Fruit fly (Drosophila melanogaster) whole organism, embryonic: ENCODE measurements around the gene CG42579.
A peak's percentile ranks its signal among the peaks of the same experiment; 100 is the strongest.
"Not testable (repeated sequence)": the region's sequence is repeated elsewhere in the genome, so short reads cannot be mapped to it uniquely, and the experiment has no call there.

Experiments used
- Aef1 ChIP-seq: fragments of 200-800 bp; sonication (Bioruptor generic); IDR thresholded peaks from 3 replicates; pipeline ENCODE4 v1.3.6; 2022; ENCODE audit warnings: missing biosample characterization, missing genetic modification characterization
- Antp ChIP-seq: fragments of 200-800 bp; sonication (Bioruptor generic); optimal IDR thresholded peaks from 3 replicates; lab custom pipeline; 2016; ENCODE audit warnings: missing biosample characterization, missing genetic modification characterization
- BEAF-32 ChIP-seq: fragments of 200-800 bp; sonication (Bioruptor generic); optimal IDR thresholded peaks from 3 replicates; lab custom pipeline; 2017; ENCODE audit warnings: missing biosample characterization, missing genetic modification characterization, mild to moderate bottlenecking, moderate library complexity, missing genetic modification reagents
- CG10543 ChIP-seq: fragments of 200-800 bp; sonication (Bioruptor generic); optimal IDR thresholded peaks from 3 replicates; lab custom pipeline; 2017; ENCODE audit warnings: missing biosample characterization, mild to moderate bottlenecking, missing genetic modification characterization, moderate library complexity
- CG11723 ChIP-seq: fragments of 200-800 bp; sonication (Bioruptor generic); optimal IDR thresholded peaks from 2 replicates; lab custom pipeline; 2017; ENCODE audit warnings: missing biosample characterization, mild to moderate bottlenecking, missing genetic modification characterization
- CG12942 ChIP-seq: fragments of 200-800 bp; sonication (Bioruptor generic); optimal IDR thresholded peaks from 3 replicates; lab custom pipeline; 2016; ENCODE audit warnings: missing biosample characterization, missing genetic modification characterization
- CG15269 ChIP-seq: fragments of 200-800 bp; sonication (Bioruptor generic); optimal IDR thresholded peaks from 2 replicates; lab custom pipeline; 2018; ENCODE audit warnings: missing biosample characterization, mild to moderate bottlenecking, missing genetic modification characterization, moderate library complexity
- CG17361 ChIP-seq: fragments of 200-800 bp; sonication (Bioruptor generic); IDR thresholded peaks from 3 replicates; pipeline ENCODE4 v1.3.6; 2022; ENCODE audit warnings: missing biosample characterization, missing genetic modification characterization
- CG2875 ChIP-seq: fragments of 200-800 bp; sonication (Bioruptor generic); optimal IDR thresholded peaks from 2 replicates; lab custom pipeline; 2017; ENCODE audit warnings: missing biosample characterization, mild to moderate bottlenecking, missing genetic modification characterization, missing genetic modification reagents
- CG2889 ChIP-seq: fragments of 200-800 bp; sonication (Bioruptor generic); IDR thresholded peaks from 3 replicates; pipeline ENCODE4 v1.3.6; 2022; ENCODE audit warnings: missing biosample characterization, missing genetic modification characterization
- CG31224 ChIP-seq: fragments of 200-800 bp; sonication (Bioruptor generic); IDR thresholded peaks from 2 replicates; pipeline ENCODE4 v1.3.6; 2022; ENCODE audit warnings: missing biosample characterization, missing genetic modification characterization
- CG3407 ChIP-seq: fragments of 200-800 bp; sonication (Bioruptor generic); optimal IDR thresholded peaks from 2 replicates; lab custom pipeline; 2018; ENCODE audit warnings: missing biosample characterization, mild to moderate bottlenecking, missing genetic modification characterization
- CG4730 ChIP-seq: fragments of 200-800 bp; sonication (Bioruptor generic); IDR thresholded peaks from 2 replicates; pipeline ENCODE4 v1.3.6; 2022; ENCODE audit warnings: missing biosample characterization, missing genetic modification characterization
- CG5953 ChIP-seq: fragments of 200-800 bp; sonication (Bioruptor generic); IDR thresholded peaks from 2 replicates; pipeline ENCODE4 v1.3.6; 2022; ENCODE audit warnings: missing biosample characterization, missing genetic modification characterization
- CG7271 ChIP-seq: fragments of 200-800 bp; sonication (Bioruptor generic); optimal IDR thresholded peaks from 2 replicates; lab custom pipeline; 2018; ENCODE audit warnings: missing biosample characterization, mild to moderate bottlenecking, missing genetic modification characterization, moderate library complexity
- CG7372 ChIP-seq: fragments of 200-800 bp; sonication (Bioruptor generic); IDR thresholded peaks from 2 replicates; pipeline ENCODE4 v1.3.6; 2022; ENCODE audit warnings: missing biosample characterization, missing genetic modification characterization
- CG8281 ChIP-seq: fragments of 200-800 bp; sonication (Bioruptor generic); optimal IDR thresholded peaks from 2 replicates; lab custom pipeline; 2018; ENCODE audit warnings: missing biosample characterization, mild to moderate bottlenecking, missing genetic modification characterization, moderate library complexity
- CG9609 ChIP-seq: fragments of 200-800 bp; sonication (Bioruptor generic); optimal IDR thresholded peaks from 3 replicates; lab custom pipeline; 2016; ENCODE audit warnings: missing biosample characterization, missing genetic modification characterization
- CrebB ChIP-seq: fragments of 200-800 bp; sonication (Bioruptor generic); optimal IDR thresholded peaks from 3 replicates; lab custom pipeline; 2018; ENCODE audit warnings: missing biosample characterization, mild to moderate bottlenecking, missing genetic modification characterization
- E2f2 ChIP-seq: fragments of 200-800 bp; sonication (Bioruptor generic); IDR thresholded peaks from 2 replicates; pipeline ENCODE4 v1.3.6; 2022; ENCODE audit warnings: missing biosample characterization, missing genetic modification characterization
- HLH54F ChIP-seq: fragments of 200-800 bp; sonication (Bioruptor generic); optimal IDR thresholded peaks from 3 replicates; lab custom pipeline; 2016; ENCODE audit warnings: missing biosample characterization, missing genetic modification characterization
- Hmr ChIP-seq: fragments of 200-800 bp; sonication (Bioruptor generic); optimal IDR thresholded peaks from 3 replicates; lab custom pipeline; 2017; ENCODE audit warnings: mild to moderate bottlenecking, missing biosample characterization, missing genetic modification reagents, missing genetic modification characterization
- Mrtf ChIP-seq: fragments of 200-800 bp; sonication (Bioruptor generic); IDR thresholded peaks from 3 replicates; pipeline ENCODE4 v1.3.6; 2022; ENCODE audit warnings: missing biosample characterization, missing genetic modification characterization
- Optix ChIP-seq: fragments of 200-800 bp; sonication (Bioruptor generic); IDR thresholded peaks from 3 replicates; pipeline ENCODE4 v1.3.6; 2022; ENCODE audit warnings: missing biosample characterization, missing genetic modification characterization
- Rx ChIP-seq: fragments of 200-800 bp; sonication (Bioruptor generic); IDR thresholded peaks from 2 replicates; pipeline ENCODE4 v1.3.6; 2022; ENCODE audit warnings: missing biosample characterization, missing genetic modification characterization
- Sox102F ChIP-seq: fragments of 200-800 bp; sonication (Bioruptor generic); optimal IDR thresholded peaks from 2 replicates; lab custom pipeline; 2018; ENCODE audit warnings: missing biosample characterization, mild to moderate bottlenecking, missing genetic modification characterization, moderate library complexity
- Stat92E ChIP-seq, 3 experiments: fragments of >200 bp in 2 of 3; fragments of 200-800 bp in 1 of 3; sonication (Bioruptor generic) in 1 of 3; optimal IDR thresholded peaks; 2 replicates each; lab custom pipeline; 2017 to 2019; ENCODE audit warnings: missing biosample characterization in 3 of 3, missing genetic modification characterization in 3 of 3, mild to moderate bottlenecking in 1 of 3, moderate library complexity in 1 of 3
- br ChIP-seq: fragments of >200 bp; optimal IDR thresholded peaks from 2 replicates; lab custom pipeline; 2017
- fd3F ChIP-seq: fragments of 200-800 bp; sonication (Bioruptor generic); optimal IDR thresholded peaks from 2 replicates; lab custom pipeline; 2018; ENCODE audit warnings: missing biosample characterization, mild to moderate bottlenecking, missing genetic modification characterization, moderate library complexity
- fru ChIP-seq: fragments of >200 bp; optimal IDR thresholded peaks from 2 replicates; lab custom pipeline; 2017
- gem ChIP-seq: fragments of 200-800 bp; sonication (Bioruptor generic); optimal IDR thresholded peaks from 2 replicates; lab custom pipeline; 2019; ENCODE audit warnings: missing biosample characterization, mild to moderate bottlenecking, missing genetic modification characterization, moderate library complexity
- grau ChIP-seq: fragments of 200-800 bp; optimal IDR thresholded peaks from 3 replicates; lab custom pipeline; 2019; ENCODE audit warnings: missing biosample characterization, mild to moderate bottlenecking, missing genetic modification characterization, moderate library complexity
- ind ChIP-seq: fragments of 200-800 bp; sonication (Bioruptor generic); optimal IDR thresholded peaks from 3 replicates; lab custom pipeline; 2016; ENCODE audit warnings: missing biosample characterization, missing genetic modification characterization
- inv ChIP-seq: fragments of 200-800 bp; sonication (Bioruptor generic); IDR thresholded peaks from 2 replicates; pipeline ENCODE4 v1.3.6; 2022; ENCODE audit warnings: missing biosample characterization, missing genetic modification characterization; ENCODE audit not compliant: partially characterized antibody
- kah ChIP-seq: fragments of 200-800 bp; sonication (Bioruptor generic); optimal IDR thresholded peaks from 2 replicates; lab custom pipeline; 2018; ENCODE audit warnings: missing biosample characterization, mild to moderate bottlenecking, missing genetic modification characterization
- kay ChIP-seq: fragments of 200-800 bp; sonication (Bioruptor generic); optimal IDR thresholded peaks from 2 replicates; lab custom pipeline; 2016; ENCODE audit warnings: missing biosample characterization, missing genetic modification characterization
- lola ChIP-seq, 3 experiments: fragments of >200 bp in 2 of 3; fragments of 200-800 bp in 1 of 3; sonication (Bioruptor generic) in 1 of 3; optimal IDR thresholded peaks; 2 replicates each; lab custom pipeline; 2017 to 2019; ENCODE audit warnings: missing biosample characterization in 3 of 3, missing genetic modification characterization in 3 of 3, mild to moderate bottlenecking in 1 of 3, moderate library complexity in 1 of 3
- mirr ChIP-seq: fragments of 200-800 bp; sonication (Bioruptor generic); optimal IDR thresholded peaks from 3 replicates; lab custom pipeline; 2018; ENCODE audit warnings: missing biosample characterization, mild to moderate bottlenecking, missing genetic modification characterization
- nau ChIP-seq: fragments of 200-800 bp; sonication (Bioruptor generic); optimal IDR thresholded peaks from 3 replicates; lab custom pipeline; 2017; ENCODE audit warnings: missing biosample characterization, mild to moderate bottlenecking, missing genetic modification characterization, missing genetic modification reagents
- psq ChIP-seq: fragments of 200-800 bp; sonication (Bioruptor generic); optimal IDR thresholded peaks from 2 replicates; lab custom pipeline; 2017; ENCODE audit warnings: missing biosample characterization, missing genetic modification characterization
- pum ChIP-seq: fragments of 200-800 bp; sonication (Bioruptor generic); optimal IDR thresholded peaks from 2 replicates; lab custom pipeline; 2016; ENCODE audit warnings: missing biosample characterization, missing genetic modification characterization
- ro ChIP-seq: fragments of 200-800 bp; sonication (Bioruptor generic); IDR thresholded peaks from 2 replicates; pipeline ENCODE4 v1.3.6; 2022; ENCODE audit warnings: missing biosample characterization, missing genetic modification characterization
- sima ChIP-seq: fragments of 200-800 bp; sonication (Bioruptor generic); optimal IDR thresholded peaks from 2 replicates; lab custom pipeline; 2016; ENCODE audit warnings: missing biosample characterization, missing genetic modification characterization
- tll ChIP-seq, 2 experiments: fragments of 200-800 bp in 1 of 2; fragments of >200 bp in 1 of 2; sonication (Bioruptor generic) in 1 of 2; optimal IDR thresholded peaks; 2 replicates each; lab custom pipeline; 2017 to 2019; ENCODE audit warnings: missing biosample characterization in 2 of 2, missing genetic modification characterization in 2 of 2, mild to moderate bottlenecking in 1 of 2, moderate library complexity in 1 of 2
- twi ChIP-seq: fragments of 200-800 bp; optimal IDR thresholded peaks from 2 replicates; lab custom pipeline; 2019; ENCODE audit warnings: missing biosample characterization, mild to moderate bottlenecking, missing genetic modification characterization, moderate library complexity
- z ChIP-seq: fragments of 200-800 bp; sonication (Bioruptor generic); IDR thresholded peaks from 3 replicates; pipeline ENCODE4 v1.3.6; 2022; ENCODE audit warnings: missing biosample characterization, missing genetic modification characterization
- zen ChIP-seq: fragments of 200-800 bp; sonication (Bioruptor generic); optimal IDR thresholded peaks from 3 replicates; lab custom pipeline; 2018; ENCODE audit warnings: missing biosample characterization, mild to moderate bottlenecking, missing genetic modification characterization, moderate library complexity

CG42579 gene

DNA sequence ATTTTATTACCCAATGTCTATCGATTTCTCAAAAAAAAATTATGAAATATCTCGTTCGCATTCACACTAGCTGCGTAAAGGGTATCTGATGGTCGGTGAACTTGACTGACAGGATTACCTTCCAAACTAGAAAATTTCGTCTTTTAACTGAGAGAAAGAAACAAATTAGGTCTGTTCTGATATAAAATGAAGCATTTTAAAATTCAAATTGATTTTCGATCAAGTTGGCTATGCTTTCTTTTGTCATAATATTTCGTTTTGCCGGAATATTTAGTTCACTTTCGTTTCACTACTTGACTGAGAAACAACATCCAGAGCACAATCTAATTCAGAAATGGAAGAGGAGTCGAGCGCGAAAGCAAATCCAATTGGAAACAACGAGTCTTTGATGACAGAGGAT, at the start of gene CG42579:
Gene CG42579, plus strand, starts transcription at position 301 of the 400 bp plus-strand sequence.
- not testable (repeated sequence) for TF ChIP-seq nau (GFP tag; lab: Kevin White, UChicago); grau (tag; lab: Kevin White, UChicago); zen

DNA sequence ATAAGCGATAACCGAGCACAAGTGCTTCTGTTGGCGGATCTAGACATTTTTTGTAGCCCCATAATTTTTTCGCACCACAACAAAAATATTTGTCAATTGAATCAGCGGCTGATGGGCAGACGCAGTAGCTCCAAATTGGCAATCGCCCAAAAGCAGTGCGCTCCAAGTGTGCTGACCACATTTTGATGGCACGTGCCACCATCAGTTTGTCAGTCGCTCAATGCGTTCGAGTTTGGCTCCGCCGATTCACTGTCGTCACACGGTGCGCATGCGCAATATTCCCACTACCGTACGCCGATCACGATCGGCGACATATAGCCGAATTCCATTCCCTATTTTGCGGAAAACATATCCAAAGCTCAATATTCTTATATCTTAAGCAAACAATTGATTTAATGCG, 48.8 kb upstream of the CG42579 start:
- TF ChIP-seq inv (GFP tag; lab: Robert Waterston, UW) (no peak), CG8281 (tag; lab: Kevin White, UChicago) (peak; percentile 96), CG7372 (GFP tag; lab: Robert Waterston, UW) (peak; percentile 38; the same call in 1 of the 2 replicates)

DNA sequence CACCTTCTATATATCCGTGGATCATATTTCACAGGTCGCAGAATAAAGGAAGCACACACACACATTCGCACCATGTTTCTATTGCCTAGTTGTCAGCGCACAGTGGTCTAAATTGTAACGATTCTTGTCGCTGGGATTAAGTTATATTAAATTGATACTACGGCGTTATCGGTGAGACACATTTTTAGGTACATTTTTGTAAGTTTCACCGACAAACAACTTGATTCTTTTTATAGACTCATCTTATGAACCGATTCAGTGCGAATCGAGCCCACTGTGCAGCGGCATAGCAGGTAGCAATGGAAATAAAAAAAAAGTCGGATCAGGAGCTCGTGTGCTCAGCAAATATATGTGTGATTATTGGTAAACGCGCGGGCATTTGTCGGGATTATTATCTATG, 47.0 kb upstream of the CG42579 start:
- no peak for TF ChIP-seq Mrtf (GFP tag; lab: Robert Waterston, UW)
- TF ChIP-seq CrebB (tag; lab: Kevin White, UChicago), result peak; percentile 38
- peak; percentile 80 for TF ChIP-seq CG15269
- peak; percentile 69 for TF ChIP-seq Aef1
- no peak for TF ChIP-seq pum
- TF ChIP-seq fru (lab: Kevin White, UChicago), result no peak
- TF ChIP-seq Hmr (GFP tag; lab: Kevin White, UChicago), result peak; percentile 75
- 0 out of 2 replicates have a peak, but pooled peaks have one; percentile 25 for TF ChIP-seq CG31224
- peak; percentile 85 for TF ChIP-seq gem (tag; lab: Kevin White, UChicago)
- TF ChIP-seq z (GFP tag; lab: Robert Waterston, UW), result no peak
- no peak for TF ChIP-seq twi (tag; lab: Kevin White, UChicago)
- no peak for TF ChIP-seq CG10543 (GFP tag; lab: Kevin White, UChicago)
- no peak for TF ChIP-seq CG11723 (GFP tag; lab: Kevin White, UChicago)
- TF ChIP-seq HLH54F (GFP tag; lab: Kevin White, UChicago), result peak; percentile 64
- TF ChIP-seq CG12942 (GFP tag; lab: Kevin White, UChicago), result peak; percentile 63
- TF ChIP-seq CG17361 (GFP tag; lab: Robert Waterston, UW), result no peak
- TF ChIP-seq mirr (GFP tag; lab: Kevin White, UChicago), result no peak
- peak; percentile 52 for TF ChIP-seq CG4730 (GFP tag; lab: Robert Waterston, UW)
- peak; percentile 67 for TF ChIP-seq CG2875
- no peak for TF ChIP-seq sima (GFP tag; lab: Kevin White, UChicago)
- TF ChIP-seq CG2889 (GFP tag; lab: Robert Waterston, UW), result no peak
- TF ChIP-seq Antp (GFP tag; lab: Kevin White, UChicago), result no peak
- TF ChIP-seq Stat92E (GFP tag; optimal IDR thresholded peaks at IDR 0.05; lab: Kevin White, UChicago), result no peak
- TF ChIP-seq Rx, result 0 out of 2 replicates have a peak, but pooled peaks have one; percentile 24
- TF ChIP-seq tll (GFP tag; optimal IDR thresholded peaks at IDR 0.05; lab: Kevin White, UChicago), result no peak
- no peak for TF ChIP-seq br (lab: Kevin White, UChicago)
- TF ChIP-seq ro (GFP tag; lab: Robert Waterston, UW), result no peak
- TF ChIP-seq kah (GFP tag; lab: Kevin White, UChicago), result no peak
- peak; percentile 76 for TF ChIP-seq ind (GFP tag; lab: Kevin White, UChicago)
- no peak for TF ChIP-seq CG3407 (GFP tag; lab: Kevin White, UChicago)
- peak; percentile 37 for TF ChIP-seq CG7271 (tag; lab: Kevin White, UChicago)
- peak; percentile 9 for TF ChIP-seq psq (GFP tag; lab: Kevin White, UChicago)
- peak; percentile 49 for TF ChIP-seq fd3F
- TF ChIP-seq BEAF-32 (GFP tag; lab: Kevin White, UChicago), result no peak
- TF ChIP-seq E2f2 (GFP tag; lab: Robert Waterston, UW), result peak; percentile 41; the same call in 1 of the 2 replicates
- peak; percentile 84 for TF ChIP-seq Sox102F (GFP tag; lab: Kevin White, UChicago)
- peak in 1 of 3 experiments; percentile 52 for TF ChIP-seq lola (GFP tag; optimal IDR thresholded peaks at IDR 0.05; lab: Kevin White, UChicago)
- TF ChIP-seq Optix (GFP tag; lab: Robert Waterston, UW), result peak; percentile 83
- TF ChIP-seq CG9609 (GFP tag; lab: Kevin White, UChicago), result peak; percentile 79
- no peak for TF ChIP-seq CG5953
- TF ChIP-seq kay (GFP tag; lab: Kevin White, UChicago), result peak; percentile 43
